Worm (Caenorhabditis elegans) whole organism, L2 larva: ENCODE results near the gene T21C12.8.

Experiments
- ZK546.5 ChIP-seq: sonication (generic microtip); optimal IDR thresholded peaks from 2 replicates; lab custom pipeline; 2017; ENCODE audit warnings: missing biosample characterization, missing genetic modification characterization
- egl-27 ChIP-seq: sonication (generic microtip); optimal IDR thresholded peaks from 3 replicates; lab custom pipeline; 2017; ENCODE audit warnings: missing biosample characterization, missing genetic modification reagents, missing genetic modification characterization
- lin-39 ChIP-seq: fragments of 150-350 bp; optimal IDR thresholded peaks from 2 replicates; lab custom pipeline; 2014; ENCODE audit warnings: missing biosample characterization, missing genetic modification reagents, missing genetic modification characterization
- unc-62 ChIP-seq: fragments of 150-350 bp; optimal IDR thresholded peaks from 2 replicates; lab custom pipeline; 2014; ENCODE audit warnings: missing biosample characterization, missing genetic modification reagents, missing genetic modification characterization

- TF ChIP-seq ZK546.5 (tag; lab: Kevin White, UChicago) (no peak), unc-62 (no peak), lin-39 (tag; lab: Kevin White, UChicago) (no peak), egl-27 (tag; lab: Kevin White, UChicago) (no peak)
These were observed 15.8 kb downstream of the T21C12.8 start for ce11 chrIII:10537003-10537402.
